Worm (Caenorhabditis elegans) whole organism, early embryonic: ENCODE data around the gene gsnl-1.

Source experiments
- B0310.2 ChIP-seq: sonication (generic microtip); optimal IDR thresholded peaks from 2 replicates; lab custom pipeline; 2016; ENCODE audit warnings: mild to moderate bottlenecking, missing genetic modification characterization, missing compliant biosample characterization
- F13C5.2 ChIP-seq: sonication (generic microtip); optimal IDR thresholded peaks from 2 replicates; lab custom pipeline; 2017; ENCODE audit warnings: mild to moderate bottlenecking, missing genetic modification characterization, inconsistent platforms, missing compliant biosample characterization
- aly-1 ChIP-seq: sonication (generic microtip); optimal IDR thresholded peaks from 2 replicates; lab custom pipeline; 2016; ENCODE audit warnings: missing genetic modification characterization, missing compliant biosample characterization
- ama-1 ChIP-seq: fragments of 150-350 bp; optimal IDR thresholded peaks from 2 replicates; lab custom pipeline; 2014
- ceh-36 ChIP-seq: sonication (generic microtip); optimal IDR thresholded peaks from 2 replicates; lab custom pipeline; 2016; ENCODE audit warnings: missing genetic modification characterization, inconsistent platforms, missing compliant biosample characterization
- hmbx-1 ChIP-seq: sonication (generic microtip); optimal IDR thresholded peaks from 2 replicates; lab custom pipeline; 2016; ENCODE audit warnings: mild to moderate bottlenecking, missing genetic modification characterization, missing compliant biosample characterization
- hmg-4 ChIP-seq: fragments of 200-800 bp; sonication (Bioruptor generic); optimal IDR thresholded peaks from 2 replicates; lab custom pipeline; 2018; ENCODE audit warnings: mild to moderate bottlenecking, missing genetic modification characterization, missing compliant biosample characterization
- scrt-1 ChIP-seq: fragments of 200-800 bp; sonication (Bioruptor generic); IDR thresholded peaks from 2 replicates; pipeline ENCODE4 v1.3.6; 2022; ENCODE audit warnings: missing genetic modification characterization, missing compliant biosample characterization
- sea-1 ChIP-seq: fragments of 200-800 bp; sonication (Bioruptor generic); conservative IDR thresholded peaks from 2 replicates; pipeline ENCODE4 v1.3.6; 2022; ENCODE audit warnings: missing genetic modification characterization, missing compliant biosample characterization
- tbx-37 ChIP-seq: fragments of 200-800 bp; sonication (Bioruptor generic); conservative IDR thresholded peaks from 2 replicates; pipeline ENCODE4 v1.3.6; 2022; ENCODE audit warnings: missing genetic modification reagents, missing genetic modification characterization, missing compliant biosample characterization
- tra-4 ChIP-seq: sonication (generic microtip); optimal IDR thresholded peaks from 2 replicates; lab custom pipeline; 2017; ENCODE audit warnings: missing genetic modification characterization, missing compliant biosample characterization

DNA sequence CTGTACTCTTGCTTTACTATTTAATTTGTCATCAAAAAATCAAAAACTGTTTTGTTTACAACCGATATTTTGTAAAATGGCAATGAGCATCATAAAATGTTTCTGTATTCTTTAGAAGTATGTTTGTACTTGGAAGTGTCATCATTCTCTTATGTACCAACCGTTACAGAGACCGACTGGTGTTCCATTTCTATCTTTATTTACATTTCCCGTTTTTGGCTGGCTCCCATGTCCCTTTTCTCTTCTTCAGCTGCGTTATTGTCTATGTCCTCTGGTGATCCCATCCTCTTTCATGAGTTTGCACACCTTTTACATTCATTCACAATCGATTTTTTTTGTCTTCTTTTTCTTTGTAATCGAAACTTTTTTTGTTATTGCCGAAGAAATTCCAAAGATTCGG lies 45.4 kb upstream of the gsnl-1 start:
- TF ChIP-seq B0310.2 (tag; lab: Kevin White, UChicago) = no peak
- no peak for TF ChIP-seq hmg-4
- no peak for TF ChIP-seq hmbx-1 (tag; lab: Kevin White, UChicago)
- TF ChIP-seq ama-1 (lab: Kevin White, UChicago) = no peak
- no peak for TF ChIP-seq ceh-36 (tag; lab: Kevin White, UChicago)
- no peak for TF ChIP-seq tra-4
- no peak for TF ChIP-seq F13C5.2
- TF ChIP-seq tbx-37 = no peak
- TF ChIP-seq sea-1 (GFP tag; lab: Robert Waterston, UW) = no peak
- TF ChIP-seq scrt-1 (GFP tag; lab: Robert Waterston, UW) = no peak
- no peak for TF ChIP-seq aly-1 (tag; lab: Kevin White, UChicago)
